Fruit fly (Drosophila melanogaster) whole organism, embryonic: ENCODE measurements around the gene CG46301.

Source experiments
- Abd-B ChIP-seq: fragments of 200-800 bp; sonication (Bioruptor generic); optimal IDR thresholded peaks from 2 replicates; lab custom pipeline; 2018; ENCODE audit warnings: missing biosample characterization, mild to moderate bottlenecking, missing genetic modification characterization, moderate library complexity
- BEAF-32 ChIP-seq: fragments of 200-800 bp; sonication (Bioruptor generic); optimal IDR thresholded peaks from 3 replicates; lab custom pipeline; 2017; ENCODE audit warnings: missing biosample characterization, missing genetic modification characterization, mild to moderate bottlenecking, moderate library complexity, missing genetic modification reagents
- CG10209 ChIP-seq: fragments of 200-800 bp; sonication (Bioruptor generic); optimal IDR thresholded peaks from 3 replicates; lab custom pipeline; 2017; ENCODE audit warnings: missing biosample characterization, mild to moderate bottlenecking, missing genetic modification characterization, missing genetic modification reagents
- CG12071 ChIP-seq: fragments of 200-800 bp; sonication (Bioruptor generic); optimal IDR thresholded peaks from 3 replicates; lab custom pipeline; 2018; ENCODE audit warnings: missing biosample characterization, mild to moderate bottlenecking, missing genetic modification characterization
- CG12155 ChIP-seq: fragments of 200-800 bp; sonication (Bioruptor generic); optimal IDR thresholded peaks from 3 replicates; lab custom pipeline; 2016; ENCODE audit warnings: missing biosample characterization, missing genetic modification characterization
- CG1233 ChIP-seq: fragments of 200-800 bp; sonication (Bioruptor generic); optimal IDR thresholded peaks from 4 replicates; lab custom pipeline; 2018; ENCODE audit warnings: missing biosample characterization, mild to moderate bottlenecking, missing genetic modification characterization
- CG13296 ChIP-seq: fragments of 200-800 bp; sonication (Bioruptor generic); optimal IDR thresholded peaks from 3 replicates; lab custom pipeline; 2018; ENCODE audit warnings: missing biosample characterization, mild to moderate bottlenecking, missing genetic modification characterization
- CG14050 ChIP-seq: fragments of 200-800 bp; sonication (Bioruptor generic); IDR thresholded peaks from 3 replicates; pipeline ENCODE4 v1.3.6; 2022; ENCODE audit warnings: missing biosample characterization, missing genetic modification characterization
- CG14965 ChIP-seq: fragments of 200-800 bp; sonication (Bioruptor generic); optimal IDR thresholded peaks from 2 replicates; lab custom pipeline; 2016; ENCODE audit warnings: missing biosample characterization, missing genetic modification characterization, borderline replicate concordance
- CG15073 ChIP-seq: fragments of 200-800 bp; sonication (Bioruptor generic); optimal IDR thresholded peaks from 2 replicates; lab custom pipeline; 2016; ENCODE audit warnings: missing biosample characterization, missing genetic modification characterization
- CG17186 ChIP-seq: fragments of 200-800 bp; sonication (Bioruptor generic); optimal IDR thresholded peaks from 3 replicates; lab custom pipeline; 2017; ENCODE audit warnings: missing biosample characterization, missing genetic modification reagents, missing genetic modification characterization
- CG18476 ChIP-seq: fragments of 200-800 bp; sonication (Bioruptor generic); optimal IDR thresholded peaks from 2 replicates; lab custom pipeline; 2016; ENCODE audit warnings: missing biosample characterization, mild to moderate bottlenecking, missing genetic modification characterization
- CG2116 ChIP-seq: fragments of 200-800 bp; sonication (Bioruptor generic); optimal IDR thresholded peaks from 3 replicates; lab custom pipeline; 2018; ENCODE audit warnings: missing biosample characterization, mild to moderate bottlenecking, missing genetic modification characterization
- CG2202 ChIP-seq: fragments of 200-800 bp; sonication (Bioruptor generic); optimal IDR thresholded peaks from 2 replicates; lab custom pipeline; 2018; ENCODE audit warnings: missing biosample characterization, mild to moderate bottlenecking, missing genetic modification characterization
- CG43689 ChIP-seq: fragments of 200-800 bp; sonication (Bioruptor generic); IDR thresholded peaks from 2 replicates; pipeline ENCODE4 v1.3.6; 2022; ENCODE audit warnings: missing biosample characterization, missing genetic modification characterization
- CG4617 ChIP-seq: fragments of 200-800 bp; sonication (Bioruptor generic); optimal IDR thresholded peaks from 3 replicates; lab custom pipeline; 2016; ENCODE audit warnings: missing biosample characterization, missing genetic modification characterization, borderline replicate concordance
- CG4730 ChIP-seq: fragments of 200-800 bp; sonication (Bioruptor generic); IDR thresholded peaks from 2 replicates; pipeline ENCODE4 v1.3.6; 2022; ENCODE audit warnings: missing biosample characterization, missing genetic modification characterization
- CG6813 ChIP-seq: fragments of 200-800 bp; sonication (Bioruptor generic); optimal IDR thresholded peaks from 2 replicates; lab custom pipeline; 2017; ENCODE audit warnings: missing biosample characterization, missing genetic modification characterization, mild to moderate bottlenecking, moderate library complexity, missing genetic modification reagents
- CG9876 ChIP-seq: fragments of 200-800 bp; sonication (Bioruptor generic); optimal IDR thresholded peaks from 2 replicates; lab custom pipeline; 2016; ENCODE audit warnings: missing biosample characterization, missing genetic modification characterization
- CkIIα-i1 ChIP-seq: fragments of 200-800 bp; sonication (Bioruptor generic); IDR thresholded peaks from 2 replicates; pipeline ENCODE4 v1.3.6; 2022; ENCODE audit warnings: missing biosample characterization, missing genetic modification characterization
- Hmx ChIP-seq: fragments of 200-800 bp; sonication (Bioruptor generic); optimal IDR thresholded peaks from 2 replicates; lab custom pipeline; 2016; ENCODE audit warnings: missing biosample characterization, missing genetic modification characterization
- MESR4 ChIP-seq: fragments of 200-800 bp; sonication (Bioruptor generic); optimal IDR thresholded peaks from 2 replicates; lab custom pipeline; 2018; ENCODE audit warnings: missing biosample characterization, mild to moderate bottlenecking, missing genetic modification characterization, moderate library complexity
- MTF-1 ChIP-seq: fragments of 200-800 bp; sonication (Bioruptor generic); optimal IDR thresholded peaks from 2 replicates; lab custom pipeline; 2018; ENCODE audit warnings: missing biosample characterization, mild to moderate bottlenecking, missing genetic modification characterization, borderline replicate concordance
- Med ChIP-seq: fragments of 200-800 bp; sonication (Bioruptor generic); peaks from one replicate; lab custom pipeline; 2016; ENCODE audit warnings: missing biosample characterization, missing genetic modification characterization, mild to moderate bottlenecking, inconsistent platforms, moderate library complexity
- Opbp ChIP-seq: fragments of 200-800 bp; sonication (Bioruptor generic); IDR thresholded peaks from 3 replicates; pipeline ENCODE4 v1.3.6; 2022; ENCODE audit warnings: missing biosample characterization, missing genetic modification characterization; ENCODE audit not compliant: partially characterized antibody
- Rfx ChIP-seq: fragments of 200-800 bp; sonication (Bioruptor generic); IDR thresholded peaks from 2 replicates; pipeline ENCODE4 v1.3.6; 2022; ENCODE audit warnings: missing biosample characterization, missing genetic modification characterization
- Vsx1 ChIP-seq: fragments of 200-800 bp; sonication (Bioruptor generic); optimal IDR thresholded peaks from 2 replicates; lab custom pipeline; 2017; ENCODE audit warnings: missing biosample characterization, mild to moderate bottlenecking, missing genetic modification characterization, missing genetic modification reagents
- Xbp1 ChIP-seq: fragments of 200-800 bp; sonication (Bioruptor generic); optimal IDR thresholded peaks from 3 replicates; lab custom pipeline; 2016; ENCODE audit warnings: missing biosample characterization, mild to moderate bottlenecking, missing genetic modification characterization
- amos ChIP-seq: fragments of 200-800 bp; sonication (Bioruptor generic); IDR thresholded peaks from 2 replicates; pipeline ENCODE4 v1.3.6; 2022; ENCODE audit warnings: missing biosample characterization, missing genetic modification characterization; ENCODE audit not compliant: partially characterized antibody
- bigmax ChIP-seq: fragments of 200-800 bp; sonication (Bioruptor generic); optimal IDR thresholded peaks from 2 replicates; lab custom pipeline; 2018; ENCODE audit warnings: missing biosample characterization, mild to moderate bottlenecking, missing genetic modification characterization
- cad ChIP-seq: fragments of >200 bp; optimal IDR thresholded peaks from 2 replicates; lab custom pipeline; 2017; ENCODE audit warnings: missing biosample characterization, missing genetic modification characterization
- cas ChIP-seq: fragments of 200-800 bp; sonication (Bioruptor generic); IDR thresholded peaks from 2 replicates; pipeline ENCODE4 v1.3.6; 2022; ENCODE audit warnings: missing biosample characterization, missing genetic modification characterization
- cg ChIP-seq: fragments of 200-800 bp; sonication (Bioruptor generic); optimal IDR thresholded peaks from 3 replicates; lab custom pipeline; 2019; ENCODE audit warnings: missing biosample characterization, mild to moderate bottlenecking, missing genetic modification characterization, moderate library complexity
- danr ChIP-seq: fragments of 200-800 bp; sonication (Bioruptor generic); IDR thresholded peaks from 2 replicates; pipeline ENCODE4 v1.3.6; 2022; ENCODE audit warnings: missing biosample characterization, missing genetic modification characterization
- fu2 ChIP-seq: fragments of 200-800 bp; sonication (Bioruptor generic); optimal IDR thresholded peaks from 2 replicates; lab custom pipeline; 2016; ENCODE audit warnings: missing biosample characterization, missing genetic modification characterization
- gcm2 ChIP-seq: fragments of 200-800 bp; sonication (Bioruptor generic); optimal IDR thresholded peaks from 2 replicates; lab custom pipeline; 2016; ENCODE audit warnings: missing biosample characterization, missing genetic modification characterization
- gfzf ChIP-seq: fragments of 200-800 bp; sonication (Bioruptor generic); optimal IDR thresholded peaks from 2 replicates; lab custom pipeline; 2016; ENCODE audit warnings: missing biosample characterization, mild to moderate bottlenecking, missing genetic modification characterization, moderate library complexity
- grn ChIP-seq: fragments of 200-800 bp; sonication (Bioruptor generic); optimal IDR thresholded peaks from 3 replicates; lab custom pipeline; 2017; ENCODE audit warnings: missing biosample characterization, missing genetic modification characterization
- hb ChIP-seq: fragments of 200-800 bp; sonication (Bioruptor generic); IDR thresholded peaks from 3 replicates; pipeline ENCODE4 v1.3.6; 2022; ENCODE audit warnings: missing biosample characterization, missing genetic modification characterization; ENCODE audit not compliant: partially characterized antibody
- ken ChIP-seq: fragments of 200-800 bp; sonication (Bioruptor generic); IDR thresholded peaks from 3 replicates; pipeline ENCODE4 v1.3.6; 2022; ENCODE audit warnings: missing biosample characterization, missing genetic modification characterization
- lov ChIP-seq, 2 experiments: fragments of 200-800 bp in 1 of 2; fragments of >200 bp in 1 of 2; sonication (Bioruptor generic) in 1 of 2; IDR thresholded peaks in 1 of 2; optimal IDR thresholded peaks in 1 of 2; 2 replicates in 1 of 2; 3 replicates in 1 of 2; pipeline versions ENCODE4 v1.3.6 to Lab custom; 2017 to 2022; ENCODE audit warnings: missing biosample characterization in 1 of 2, missing genetic modification characterization in 1 of 2
- pzg ChIP-seq: fragments of 200-800 bp; sonication (Bioruptor generic); optimal IDR thresholded peaks from 3 replicates; lab custom pipeline; 2018; ENCODE audit warnings: missing biosample characterization, mild to moderate bottlenecking, missing genetic modification characterization, moderate library complexity
- ro ChIP-seq: fragments of 200-800 bp; sonication (Bioruptor generic); IDR thresholded peaks from 2 replicates; pipeline ENCODE4 v1.3.6; 2022; ENCODE audit warnings: missing biosample characterization, missing genetic modification characterization
- sc ChIP-seq, 3 experiments: fragments of >200 bp in 2 of 3; fragments of 200-800 bp in 1 of 3; sonication (Bioruptor generic) in 1 of 3; optimal IDR thresholded peaks; 2 replicates in 2 of 3; 3 replicates in 1 of 3; lab custom pipeline; 2017; ENCODE audit warnings: mild to moderate bottlenecking in 1 of 3, missing biosample characterization in 1 of 3, missing genetic modification characterization in 1 of 3, missing genetic modification reagents in 1 of 3
- sna ChIP-seq: fragments of 200-800 bp; sonication (Bioruptor generic); IDR thresholded peaks from 2 replicates; pipeline ENCODE4 v1.3.6; 2022; ENCODE audit warnings: missing biosample characterization, missing genetic modification characterization; ENCODE audit not compliant: partially characterized antibody
- tna ChIP-seq: fragments of 200-800 bp; sonication (Bioruptor generic); IDR thresholded peaks from 2 replicates; pipeline ENCODE4 v1.3.6; 2022; ENCODE audit warnings: missing biosample characterization, missing genetic modification characterization; ENCODE audit not compliant: partially characterized antibody
- tup ChIP-seq: fragments of 200-800 bp; sonication (Bioruptor generic); optimal IDR thresholded peaks from 2 replicates; lab custom pipeline; 2016; ENCODE audit warnings: missing biosample characterization, mild to moderate bottlenecking, missing genetic modification characterization, moderate library complexity
- wdn ChIP-seq: fragments of 200-800 bp; sonication (Bioruptor generic); IDR thresholded peaks from 2 replicates; pipeline ENCODE4 v1.3.6; 2022; ENCODE audit warnings: missing biosample characterization, missing genetic modification characterization
- z ChIP-seq: fragments of 200-800 bp; sonication (Bioruptor generic); IDR thresholded peaks from 3 replicates; pipeline ENCODE4 v1.3.6; 2022; ENCODE audit warnings: missing biosample characterization, missing genetic modification characterization

The CG46301 gene

DNA sequence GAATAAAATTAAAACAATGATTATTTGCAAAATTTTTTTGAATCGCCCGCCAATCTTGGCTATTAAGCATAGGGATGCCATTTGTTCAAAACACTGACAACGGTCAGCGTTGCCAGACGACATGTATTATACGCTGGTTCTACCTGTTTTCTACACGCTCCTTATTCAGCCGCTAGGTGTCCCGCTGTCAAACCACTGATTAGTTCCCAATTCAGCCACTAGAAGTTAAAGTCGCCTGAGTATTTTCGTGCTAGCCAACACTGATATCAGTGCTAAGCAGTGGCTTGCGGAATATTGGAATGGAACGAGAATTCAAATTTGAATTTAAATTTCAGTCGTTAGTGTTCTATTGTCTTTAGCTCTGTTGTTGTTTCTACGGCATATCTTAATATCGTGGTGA lies 9.3 kb upstream of the CG46301 start (continued):
- TF ChIP-seq CG1233 (GFP tag; lab: Kevin White, UChicago) (no peak), CG2116 (no peak), gfzf (GFP tag; lab: Kevin White, UChicago) (no peak), CG17186 (GFP tag; lab: Kevin White, UChicago) (no peak), gcm2 (GFP tag; lab: Kevin White, UChicago) (no peak), grn (GFP tag; lab: Kevin White, UChicago) (no peak), tna (no peak), CG10209 (peak; percentile 13), CG18476 (GFP tag; lab: Kevin White, UChicago) (no peak), CG2202 (tag; lab: Kevin White, UChicago) (no peak), Med (GFP tag; lab: Kevin White, UChicago) (no peak), MESR4 (GFP tag; lab: Kevin White, UChicago) (no peak), pzg (GFP tag; lab: Kevin White, UChicago) (peak; percentile 55), tup (no peak), cg (GFP tag; lab: Kevin White, UChicago) (no peak), CG12155 (peak; percentile 44), CG9876 (GFP tag; lab: Kevin White, UChicago) (peak; percentile 61), ro (GFP tag; lab: Robert Waterston, UW) (no peak), z (GFP tag; lab: Robert Waterston, UW) (no peak), Hmx (GFP tag; lab: Kevin White, UChicago) (no peak), CG4617 (GFP tag; lab: Kevin White, UChicago) (peak; percentile 1), wdn (no peak), CG14965 (no peak), Opbp (GFP tag; lab: Robert Waterston, UW) (no peak; the same call in 1 of the 3 replicates), cad (no peak), Xbp1 (GFP tag; lab: Kevin White, UChicago) (peak; percentile 61), amos (peak; percentile 74), CG14050 (GFP tag; lab: Robert Waterston, UW) (no peak; the same call in 2 of the 3 replicates), CG43689 (no peak), danr (no peak), CG13296 (GFP tag; lab: Kevin White, UChicago) (no peak), CG4730 (GFP tag; lab: Robert Waterston, UW) (no peak), Rfx (peak; percentile 90; the same call in 1 of the 2 replicates), MTF-1 (GFP tag; lab: Kevin White, UChicago) (no peak), lov (optimal IDR thresholded peaks at IDR 0.05; lab: Kevin White, UChicago) (no peak), lov (GFP tag; IDR thresholded peaks at IDR 0.05; lab: Robert Waterston, UW) (no peak), Abd-B (GFP tag; lab: Kevin White, UChicago) (no peak), sna (GFP tag; lab: Robert Waterston, UW) (no peak), bigmax (GFP tag; lab: Kevin White, UChicago) (no peak), BEAF-32 (GFP tag; lab: Kevin White, UChicago) (no peak), fu2 (no peak), sc (optimal IDR thresholded peaks at IDR 0.05; lab: Kevin White, UChicago) (no peak), sc (GFP tag; optimal IDR thresholded peaks at IDR 0.05; lab: Kevin White, UChicago) (no peak), CkIIα-i1 (no peak), cas (GFP tag; lab: Robert Waterston, UW) (no peak; the same call in 1 of the 2 replicates), Vsx1 (GFP tag; lab: Kevin White, UChicago) (no peak), CG6813 (GFP tag; lab: Kevin White, UChicago) (no peak), CG15073 (GFP tag; lab: Kevin White, UChicago) (no peak), CG12071 (no peak), hb (GFP tag; lab: Robert Waterston, UW) (no peak), ken (no peak; the same call in 2 of the 3 replicates)
